Worm (Caenorhabditis elegans) whole organism, late embryonic: ENCODE measurements around the gene tag-123.

Source experiments
- ceh-31 ChIP-seq: sonication (generic microtip); optimal IDR thresholded peaks from 2 replicates; lab custom pipeline; 2016; ENCODE audit warnings: missing genetic modification characterization, missing compliant biosample characterization
- dve-1 ChIP-seq: sonication (generic microtip); optimal IDR thresholded peaks from 2 replicates; lab custom pipeline; 2017; ENCODE audit warnings: antibody characterized with exemption, mild to moderate bottlenecking, missing genetic modification characterization, missing compliant biosample characterization
- ets-4 ChIP-seq: sonication (generic microtip); optimal IDR thresholded peaks from 2 replicates; lab custom pipeline; 2016; ENCODE audit warnings: missing genetic modification characterization, missing compliant biosample characterization
- nhr-232 ChIP-seq: sonication (generic microtip); optimal IDR thresholded peaks from 2 replicates; lab custom pipeline; 2016; ENCODE audit warnings: missing genetic modification characterization, missing compliant biosample characterization
- tbx-2 ChIP-seq: sonication (generic microtip); optimal IDR thresholded peaks from 2 replicates; lab custom pipeline; 2016; ENCODE audit warnings: missing genetic modification characterization, missing compliant biosample characterization

DNA sequence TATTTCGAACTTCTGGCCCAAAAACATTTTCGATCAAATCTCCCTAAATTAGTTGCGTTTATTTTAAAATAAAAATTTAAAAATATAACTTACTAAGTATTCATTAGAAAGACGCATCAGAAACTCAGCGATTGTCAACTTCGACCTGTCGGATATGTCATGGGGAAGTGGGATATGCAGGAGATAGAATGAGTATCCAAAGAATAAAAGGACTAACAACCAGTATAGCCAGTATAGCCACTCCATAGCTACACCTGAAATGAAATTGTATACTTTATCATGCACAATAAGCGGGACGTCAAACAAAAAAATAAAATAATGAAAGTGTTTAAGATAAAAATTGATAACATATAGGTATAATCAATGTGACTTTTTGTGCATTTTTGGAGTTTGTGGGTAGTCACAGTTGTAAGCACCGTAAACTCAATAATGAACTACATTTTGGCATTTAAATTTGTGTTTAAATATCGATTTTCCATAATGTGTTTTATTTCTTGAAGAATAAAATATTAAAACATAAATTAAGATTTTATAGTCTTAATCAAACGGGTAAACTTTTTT, 41.3 kb upstream of the tag-123 start, which contains the start of gene F16F9.4:
- TF ChIP-seq ceh-31 (tag; lab: Kevin White, UChicago) (no peak), ets-4 (tag; lab: Kevin White, UChicago) (no peak), dve-1 (tag; lab: Kevin White, UChicago) (no peak), nhr-232 (tag; lab: Kevin White, UChicago) (no peak), tbx-2 (tag; lab: Kevin White, UChicago) (no peak)
